Fruit fly (Drosophila melanogaster): ENCODE data around the gene Gr8a.

Gr8a gene

dm6 chrX:9272830-9273507 is 46.0 kb downstream of the Gr8a start, which contains the start of the genes Cfp1 and Aladin:
TSS of gene Cfp1 (minus strand) at chrX:9272960.
TSS of gene Aladin (plus strand) at chrX:9273413.
- TF ChIP-seq CG1621 (tag; optimal IDR thresholded peaks at IDR 0.05) (no peak), Blimp-1 (GFP tag; optimal IDR thresholded peaks at IDR 0.05) (no peak), CG8119 (GFP tag; IDR thresholded peaks at IDR 0.05) (no peak), CG4318 (GFP tag; optimal IDR thresholded peaks at IDR 0.05) (no peak), esn (GFP tag; optimal IDR thresholded peaks at IDR 0.05) (peak; percentile 24)
